Worm (Caenorhabditis elegans) whole organism, L1 larva: Measurements from ENCODE around the gene picc-1.
A peak's percentile ranks its signal among the peaks of the same experiment; 100 is the strongest.

ENCODE experiments used
- C16A3.4 ChIP-seq: fragments of 150-350 bp; optimal IDR thresholded peaks from 2 replicates; lab custom pipeline; 2014; ENCODE audit warnings: missing biosample characterization, missing genetic modification characterization
- F16B12.6 ChIP-seq: fragments of 150-350 bp; optimal IDR thresholded peaks from 2 replicates; lab custom pipeline; 2014; ENCODE audit warnings: missing biosample characterization, missing genetic modification characterization
- alr-1 ChIP-seq: fragments of 200-800 bp; sonication (Bioruptor generic); optimal IDR thresholded peaks from 2 replicates; lab custom pipeline; 2018; ENCODE audit warnings: borderline replicate concordance, mild to moderate bottlenecking, missing genetic modification characterization, missing compliant biosample characterization
- aly-2 ChIP-seq: fragments of 150-350 bp; optimal IDR thresholded peaks from 2 replicates; lab custom pipeline; 2014; ENCODE audit warnings: missing biosample characterization, missing genetic modification characterization
- ama-1 ChIP-seq: fragments of 150-350 bp; optimal IDR thresholded peaks from 2 replicates; lab custom pipeline; 2014
- blmp-1 ChIP-seq: fragments of 150-350 bp; optimal IDR thresholded peaks from 2 replicates; lab custom pipeline; 2014; ENCODE audit warnings: missing biosample characterization, missing genetic modification characterization
- ceh-63 ChIP-seq: fragments of 200-800 bp; sonication (Bioruptor generic); optimal IDR thresholded peaks from 2 replicates; lab custom pipeline; 2018; ENCODE audit warnings: mild to moderate bottlenecking, missing genetic modification characterization, missing compliant biosample characterization
- ceh-8 ChIP-seq: fragments of 200-800 bp; sonication (Bioruptor generic); optimal IDR thresholded peaks from 2 replicates; lab custom pipeline; 2018; ENCODE audit warnings: mild to moderate bottlenecking, missing genetic modification characterization, moderate library complexity, missing compliant biosample characterization
- ceh-82 ChIP-seq, 3 experiments: fragments of 150-350 bp in 1 of 3; sonication (generic microtip) in 2 of 3; optimal IDR thresholded peaks; 2 replicates each; lab custom pipeline; 2014 to 2017; ENCODE audit warnings: missing biosample characterization in 3 of 3, missing genetic modification characterization in 3 of 3
- ceh-88 ChIP-seq: fragments of 200-800 bp; sonication (Bioruptor generic); IDR thresholded peaks from 2 replicates; pipeline ENCODE4 v1.3.6; 2022; ENCODE audit warnings: missing genetic modification characterization, missing compliant biosample characterization
- ces-1 ChIP-seq: fragments of 150-350 bp; optimal IDR thresholded peaks from 2 replicates; lab custom pipeline; 2014; ENCODE audit warnings: missing biosample characterization, missing genetic modification reagents, missing genetic modification characterization
- dpl-1 ChIP-seq, 3 experiments: fragments of 150-350 bp in 2 of 3; sonication (generic microtip) in 1 of 3; optimal IDR thresholded peaks; 2 replicates each; lab custom pipeline; 2014 to 2017; ENCODE audit warnings: missing biosample characterization in 3 of 3, missing genetic modification characterization in 3 of 3, missing genetic modification reagents in 3 of 3
- dsc-1 ChIP-seq: sonication (generic microtip); optimal IDR thresholded peaks from 2 replicates; lab custom pipeline; 2016; ENCODE audit warnings: mild to moderate bottlenecking, missing genetic modification characterization, missing compliant biosample characterization
- efl-1 ChIP-seq, 4 experiments: fragments of 150-350 bp; optimal IDR thresholded peaks in 3 of 4; peaks in 1 of 4; 1 replicate in 1 of 4; 2 replicates in 3 of 4; lab custom pipeline; 2014; ENCODE audit warnings: missing biosample characterization in 2 of 4, missing genetic modification characterization in 2 of 4, missing genetic modification reagents in 2 of 4
- efl-3 ChIP-seq: fragments of 200-800 bp; sonication (Bioruptor generic); optimal IDR thresholded peaks from 2 replicates; lab custom pipeline; 2018; ENCODE audit warnings: mild to moderate bottlenecking, missing genetic modification characterization, missing compliant biosample characterization
- egl-27 ChIP-seq, 2 experiments: fragments of 150-350 bp in 1 of 2; sonication (generic microtip); optimal IDR thresholded peaks; 3 replicates each; lab custom pipeline; 2017 to 2018; ENCODE audit warnings: missing biosample characterization in 2 of 2, missing genetic modification characterization in 2 of 2, missing genetic modification reagents in 2 of 2
- elt-2 ChIP-seq: sonication (generic microtip); optimal IDR thresholded peaks from 2 replicates; lab custom pipeline; 2016; ENCODE audit warnings: missing genetic modification characterization, mild to moderate bottlenecking, inconsistent platforms, missing compliant biosample characterization, missing genetic modification reagents
- ets-5 ChIP-seq: fragments of 200-800 bp; sonication (Bioruptor generic); IDR thresholded peaks from 2 replicates; pipeline ENCODE4 v1.3.6; 2022; ENCODE audit warnings: missing genetic modification characterization, missing compliant biosample characterization
- fkh-10 ChIP-seq: sonication (generic microtip); optimal IDR thresholded peaks from 2 replicates; lab custom pipeline; 2017; ENCODE audit warnings: missing biosample characterization, missing genetic modification reagents, missing genetic modification characterization
- fkh-8 ChIP-seq: sonication (generic microtip); optimal IDR thresholded peaks from 2 replicates; lab custom pipeline; 2016; ENCODE audit warnings: mild to moderate bottlenecking, missing genetic modification characterization, missing compliant biosample characterization
- grh-1 ChIP-seq: fragments of 200-800 bp; sonication (Bioruptor generic); IDR thresholded peaks from 2 replicates; pipeline ENCODE4 v1.3.6; 2022; ENCODE audit warnings: missing genetic modification reagents, missing genetic modification characterization, missing compliant biosample characterization
- hpl-2 ChIP-seq: fragments of 150-350 bp; optimal IDR thresholded peaks from 2 replicates; lab custom pipeline; 2014; ENCODE audit warnings: missing biosample characterization, missing genetic modification reagents, missing genetic modification characterization
- lin-13 ChIP-seq: fragments of 150-350 bp; optimal IDR thresholded peaks from 2 replicates; lab custom pipeline; 2014; ENCODE audit warnings: missing biosample characterization, missing genetic modification reagents, missing genetic modification characterization
- lin-14 ChIP-seq: fragments of 200-800 bp; sonication (Bioruptor generic); optimal IDR thresholded peaks from 2 replicates; lab custom pipeline; 2018; ENCODE audit warnings: mild to moderate bottlenecking, missing genetic modification characterization, moderate library complexity, missing compliant biosample characterization
- lin-35 ChIP-seq, 2 experiments: fragments of 150-350 bp; optimal IDR thresholded peaks; 2 replicates each; lab custom pipeline; 2014; ENCODE audit warnings: missing biosample characterization in 2 of 2, missing genetic modification characterization in 2 of 2, missing genetic modification reagents in 2 of 2
- lin-39 ChIP-seq: fragments of 150-350 bp; optimal IDR thresholded peaks from 2 replicates; lab custom pipeline; 2014; ENCODE audit warnings: missing biosample characterization, missing genetic modification reagents, missing genetic modification characterization
- lsy-2 ChIP-seq, 2 experiments: fragments of 150-350 bp; optimal IDR thresholded peaks; 2 replicates each; lab custom pipeline; 2014; ENCODE audit warnings: missing biosample characterization in 2 of 2, missing genetic modification characterization in 2 of 2
- mdl-1 ChIP-seq, 2 experiments: fragments of 150-350 bp; optimal IDR thresholded peaks; 2 replicates each; lab custom pipeline; 2014 to 2017; ENCODE audit warnings: missing biosample characterization in 2 of 2, missing genetic modification characterization in 2 of 2, inconsistent platforms in 1 of 2
- mef-2 ChIP-seq: fragments of 150-350 bp; optimal IDR thresholded peaks from 2 replicates; lab custom pipeline; 2014; ENCODE audit warnings: missing biosample characterization, missing genetic modification characterization
- mep-1 ChIP-seq: fragments of 150-350 bp; optimal IDR thresholded peaks from 2 replicates; lab custom pipeline; 2014; ENCODE audit warnings: missing biosample characterization, missing genetic modification characterization
- nhr-11 ChIP-seq: fragments of 150-350 bp; optimal IDR thresholded peaks from 2 replicates; lab custom pipeline; 2014; ENCODE audit warnings: missing biosample characterization, missing genetic modification characterization
- nhr-19 ChIP-seq: fragments of 200-800 bp; sonication (Bioruptor generic); conservative IDR thresholded peaks from 2 replicates; pipeline ENCODE4 v1.3.6; 2022; ENCODE audit warnings: missing genetic modification characterization, missing compliant biosample characterization
- nhr-20 ChIP-seq: sonication (generic microtip); optimal IDR thresholded peaks from 2 replicates; lab custom pipeline; 2016; ENCODE audit warnings: mild to moderate bottlenecking, missing genetic modification characterization, missing compliant biosample characterization
- nhr-47 ChIP-seq: sonication (generic microtip); optimal IDR thresholded peaks from 2 replicates; lab custom pipeline; 2016; ENCODE audit warnings: mild to moderate bottlenecking, missing genetic modification characterization, moderate library complexity, missing compliant biosample characterization
- nhr-85 ChIP-seq: sonication (generic microtip); peaks from one replicate; lab custom pipeline; 2016; ENCODE audit warnings: missing genetic modification characterization, inconsistent platforms, missing compliant biosample characterization
- pqm-1 ChIP-seq: sonication (generic microtip); optimal IDR thresholded peaks from 3 replicates; lab custom pipeline; 2017; ENCODE audit warnings: missing biosample characterization, missing genetic modification characterization
- rnt-1 ChIP-seq: sonication (generic microtip); optimal IDR thresholded peaks from 2 replicates; lab custom pipeline; 2016; ENCODE audit warnings: mild to moderate bottlenecking, missing genetic modification characterization, moderate library complexity, missing compliant biosample characterization
- skn-1 ChIP-seq: fragments of 150-350 bp; optimal IDR thresholded peaks from 2 replicates; lab custom pipeline; 2014; ENCODE audit warnings: missing biosample characterization, missing genetic modification characterization
- snu-23 ChIP-seq: sonication (generic microtip); optimal IDR thresholded peaks from 2 replicates; lab custom pipeline; 2016; ENCODE audit warnings: missing genetic modification characterization, missing compliant biosample characterization
- sox-4 ChIP-seq: sonication (generic microtip); optimal IDR thresholded peaks from 2 replicates; lab custom pipeline; 2016; ENCODE audit warnings: missing genetic modification characterization, missing compliant biosample characterization
- sptf-1 ChIP-seq: fragments of 150-350 bp; optimal IDR thresholded peaks from 2 replicates; lab custom pipeline; 2014; ENCODE audit warnings: missing biosample characterization, missing genetic modification characterization
- swsn-7 ChIP-seq: sonication (generic microtip); optimal IDR thresholded peaks from 2 replicates; lab custom pipeline; 2016; ENCODE audit warnings: missing genetic modification characterization, missing compliant biosample characterization
- tbx-2 ChIP-seq: sonication (generic microtip); optimal IDR thresholded peaks from 2 replicates; lab custom pipeline; 2016; ENCODE audit warnings: missing genetic modification characterization, missing compliant biosample characterization
- unc-130 ChIP-seq: fragments of 150-350 bp; optimal IDR thresholded peaks from 2 replicates; lab custom pipeline; 2017; ENCODE audit warnings: missing biosample characterization, missing genetic modification characterization, inconsistent platforms
- unc-86 ChIP-seq: sonication (generic microtip); optimal IDR thresholded peaks from 2 replicates; lab custom pipeline; 2016; ENCODE audit warnings: missing genetic modification characterization, missing compliant biosample characterization
- xbp-1 ChIP-seq: sonication (generic microtip); optimal IDR thresholded peaks from 2 replicates; lab custom pipeline; 2016; ENCODE audit warnings: missing genetic modification characterization, missing compliant biosample characterization
- ztf-11 ChIP-seq, 2 experiments: sonication (generic microtip); optimal IDR thresholded peaks; 2 replicates each; lab custom pipeline; 2016 to 2017; ENCODE audit warnings: missing genetic modification characterization in 2 of 2, missing biosample characterization in 1 of 2, missing compliant biosample characterization in 1 of 2

Gene picc-1

ce11 chrV:6017630-6018029 is 1.2 kb upstream of the picc-1 start, which contains the start of the genes rpt-2 and aps-1 (continued):
- peak; percentile 87 for TF ChIP-seq swsn-7
- no peak for TF ChIP-seq ets-5 (GFP tag; lab: Robert Waterston, UW)
- TF ChIP-seq alr-1 (tag; lab: Kevin White, UChicago): no peak
- TF ChIP-seq ceh-82 (tag; optimal IDR thresholded peaks at IDR 0.05; lab: Kevin White, UChicago): peak; percentile 73 to 86 (median 86)
- TF ChIP-seq lin-35 (GFP tag; optimal IDR thresholded peaks at IDR 0.05; lab: Kevin White, UChicago): peak; percentile 86 to 91
- no peak for TF ChIP-seq egl-27 (tag; optimal IDR thresholded peaks at IDR 0.05; lab: Kevin White, UChicago)
- peak; percentile 79 for TF ChIP-seq unc-86
- peak; percentile 85 for TF ChIP-seq rnt-1
- peak; percentile 94 for TF ChIP-seq snu-23 (GFP tag; lab: Kevin White, UChicago)
- peak; percentile 89 for TF ChIP-seq dsc-1 (tag; lab: Kevin White, UChicago)
- TF ChIP-seq ztf-11 (tag; optimal IDR thresholded peaks at IDR 0.05; lab: Kevin White, UChicago): peak in 1 of 2 experiments; percentile 69
- no peak for TF ChIP-seq nhr-11 (tag; lab: Kevin White, UChicago)
- no peak for TF ChIP-seq sptf-1
- TF ChIP-seq efl-1 (optimal IDR thresholded peaks at IDR 0.05; lab: Kevin White, UChicago): peak; percentile 87
- TF ChIP-seq efl-1 (GFP tag; optimal IDR thresholded peaks at IDR 0.05 in 1 of 2; lab: Kevin White, UChicago): peak; percentile 83 to 98
- TF ChIP-seq unc-130: peak; percentile 95
- TF ChIP-seq ceh-63 (GFP tag; lab: Kevin White, UChicago): no peak
- TF ChIP-seq F16B12.6 (tag; lab: Kevin White, UChicago): peak; percentile 45
- no peak for TF ChIP-seq mef-2 (tag; lab: Kevin White, UChicago)
- peak; percentile 75 for TF ChIP-seq aly-2 (tag; lab: Kevin White, UChicago)
- TF ChIP-seq dpl-1 (GFP tag; optimal IDR thresholded peaks at IDR 0.05; lab: Kevin White, UChicago): peak; percentile 76 to 85 (median 83)
- peak; percentile 92 for TF ChIP-seq nhr-85 (tag; lab: Kevin White, UChicago)
- TF ChIP-seq blmp-1 (tag; lab: Kevin White, UChicago): peak; percentile 85
- peak; percentile 44; the same call in 1 of the 2 replicates for TF ChIP-seq grh-1 (GFP tag; lab: Robert Waterston, UW)
- peak; percentile 88 for TF ChIP-seq tbx-2 (tag; lab: Kevin White, UChicago)
- peak; percentile 81 for TF ChIP-seq lin-13 (GFP tag; lab: Kevin White, UChicago)
- peak; percentile 78 for TF ChIP-seq lin-39 (tag; lab: Kevin White, UChicago)
- no peak for TF ChIP-seq efl-3
- TF ChIP-seq nhr-20 (tag; lab: Kevin White, UChicago): peak; percentile 92
- TF ChIP-seq skn-1 (tag; lab: Kevin White, UChicago): peak; percentile 100
- peak in 1 of 2 experiments; percentile 80 for TF ChIP-seq mdl-1 (tag; optimal IDR thresholded peaks at IDR 0.05; lab: Kevin White, UChicago)
- TF ChIP-seq nhr-47: peak; percentile 90
- TF ChIP-seq ama-1: peak; percentile 60
- TF ChIP-seq pqm-1: no peak
- TF ChIP-seq nhr-19 (GFP tag; lab: Robert Waterston, UW): peak; percentile 85
- TF ChIP-seq lsy-2 (tag; optimal IDR thresholded peaks at IDR 0.05; lab: Kevin White, UChicago): peak; percentile 89 to 92
- no peak for TF ChIP-seq ceh-88 (GFP tag; lab: Robert Waterston, UW)
- peak; percentile 15 for TF ChIP-seq elt-2 (tag; lab: Kevin White, UChicago)
- TF ChIP-seq lin-14 (GFP tag; lab: Kevin White, UChicago): peak; percentile 89
- TF ChIP-seq hpl-2 (GFP tag; lab: Kevin White, UChicago): peak; percentile 47
- TF ChIP-seq mep-1: peak; percentile 96
- TF ChIP-seq ces-1 (GFP tag; lab: Kevin White, UChicago): no peak
- peak; percentile 63 for TF ChIP-seq sox-4 (tag; lab: Kevin White, UChicago)
- peak; percentile 84 for TF ChIP-seq fkh-8 (tag; lab: Kevin White, UChicago)
- TF ChIP-seq ceh-8 (GFP tag; lab: Kevin White, UChicago): peak; percentile 42
- peak; percentile 94 for TF ChIP-seq C16A3.4 (tag; lab: Kevin White, UChicago)
- peak; percentile 75 for TF ChIP-seq fkh-10
- TF ChIP-seq xbp-1 (tag; lab: Kevin White, UChicago): peak; percentile 93
- TF ChIP-seq, all 84 proteins: peak for 52
